Worm (Caenorhabditis elegans) whole organism, young adult: ENCODE data around the gene T04C12.7.

Experiments
- B0336.3 ChIP-seq: fragments of 200-800 bp; sonication (Bioruptor generic); IDR thresholded peaks from 2 replicates; pipeline ENCODE4 v1.3.6; 2022; ENCODE audit warnings: missing genetic modification characterization, missing compliant biosample characterization
- F23B12.7 ChIP-seq: sonication (generic microtip); optimal IDR thresholded peaks from 2 replicates; lab custom pipeline; 2017; ENCODE audit warnings: missing genetic modification characterization, mild to moderate bottlenecking, missing compliant biosample characterization, antibody characterized with exemption, moderate library complexity; ENCODE audit not compliant: insufficient read depth
- F39B2.1 ChIP-seq: fragments of 200-800 bp; sonication (Bioruptor generic); IDR thresholded peaks from 2 replicates; pipeline ENCODE4 v1.3.6; 2022; ENCODE audit warnings: missing genetic modification reagents, missing genetic modification characterization, missing compliant biosample characterization
- F52B5.7 ChIP-seq: sonication (generic microtip); optimal IDR thresholded peaks from 2 replicates; lab custom pipeline; 2016; ENCODE audit warnings: mild to moderate bottlenecking, missing genetic modification characterization, missing compliant biosample characterization
- F55B11.4 ChIP-seq: sonication (generic microtip); optimal IDR thresholded peaks from 2 replicates; lab custom pipeline; 2016; ENCODE audit warnings: missing compliant biosample characterization, missing genetic modification characterization, borderline replicate concordance; ENCODE audit not compliant: insufficient read depth
- F57A8.1 ChIP-seq: fragments of 200-800 bp; sonication (Bioruptor generic); optimal IDR thresholded peaks from 2 replicates; lab custom pipeline; 2018; ENCODE audit warnings: mild to moderate bottlenecking, missing genetic modification characterization, moderate library complexity, missing compliant biosample characterization
- K11D2.4 ChIP-seq: fragments of 200-800 bp; sonication (Bioruptor generic); IDR thresholded peaks from 2 replicates; pipeline ENCODE4 v1.3.6; 2022; ENCODE audit warnings: missing genetic modification reagents, missing genetic modification characterization, missing compliant biosample characterization
- K12H6.12 ChIP-seq: fragments of 200-800 bp; sonication (Bioruptor generic); optimal IDR thresholded peaks from 2 replicates; lab custom pipeline; 2018; ENCODE audit warnings: mild to moderate bottlenecking, missing genetic modification characterization, missing compliant biosample characterization
- T26A5.8 ChIP-seq: sonication (generic microtip); optimal IDR thresholded peaks from 2 replicates; lab custom pipeline; 2016; ENCODE audit warnings: missing genetic modification characterization, missing compliant biosample characterization
- Y95B8A.8 ChIP-seq: fragments of 200-800 bp; sonication (Bioruptor generic); IDR thresholded peaks from 2 replicates; pipeline ENCODE4 v1.3.6; 2022; ENCODE audit warnings: missing genetic modification reagents, missing genetic modification characterization, missing compliant biosample characterization
- ZK185.1 ChIP-seq: sonication (generic microtip); optimal IDR thresholded peaks from 2 replicates; lab custom pipeline; 2016; ENCODE audit warnings: mild to moderate bottlenecking, missing genetic modification characterization, missing compliant biosample characterization; ENCODE audit not compliant: poor library complexity, severe bottlenecking
- akir-1 ChIP-seq: fragments of 200-800 bp; sonication (Bioruptor generic); optimal IDR thresholded peaks from 2 replicates; lab custom pipeline; 2018; ENCODE audit warnings: mild to moderate bottlenecking, missing genetic modification characterization, moderate library complexity, missing compliant biosample characterization
- ama-1 ChIP-seq, 3 experiments: fragments of 150-350 bp in 1 of 3; sonication (generic microtip) in 2 of 3; optimal IDR thresholded peaks; 2 replicates each; lab custom pipeline; 2014 to 2018; ENCODE audit warnings: missing biosample characterization in 2 of 3, missing genetic modification characterization in 2 of 3, missing genetic modification reagents in 2 of 3
- atf-7 ChIP-seq: sonication (generic microtip); optimal IDR thresholded peaks from 2 replicates; lab custom pipeline; 2017; ENCODE audit warnings: mild to moderate bottlenecking, missing genetic modification characterization, missing compliant biosample characterization
- bed-2 ChIP-seq: fragments of 200-800 bp; sonication (Bioruptor generic); IDR thresholded peaks from 2 replicates; pipeline ENCODE4 v1.3.6; 2022; ENCODE audit warnings: missing genetic modification reagents, missing genetic modification characterization, missing compliant biosample characterization
- cebp-2 ChIP-seq: fragments of 200-800 bp; sonication (Bioruptor generic); IDR thresholded peaks from 2 replicates; pipeline ENCODE4 v1.3.6; 2022; ENCODE audit warnings: missing genetic modification characterization, missing compliant biosample characterization
- ceh-79 ChIP-seq: sonication (generic microtip); optimal IDR thresholded peaks from 2 replicates; lab custom pipeline; 2017; ENCODE audit warnings: mild to moderate bottlenecking, missing genetic modification characterization, missing compliant biosample characterization
- chd-7 ChIP-seq: sonication (generic microtip); optimal IDR thresholded peaks from 2 replicates; lab custom pipeline; 2016; ENCODE audit warnings: mild to moderate bottlenecking, missing genetic modification characterization, moderate library complexity, missing compliant biosample characterization
- egl-18 ChIP-seq: fragments of 200-800 bp; sonication (Bioruptor generic); IDR thresholded peaks from 2 replicates; pipeline ENCODE4 v1.3.6; 2022; ENCODE audit warnings: missing genetic modification reagents, missing genetic modification characterization, missing compliant biosample characterization
- egl-44 ChIP-seq: fragments of 200-800 bp; sonication (Bioruptor generic); IDR thresholded peaks from 2 replicates; pipeline ENCODE4 v1.3.6; 2022; ENCODE audit warnings: missing genetic modification reagents, missing genetic modification characterization, missing compliant biosample characterization
- ets-4 ChIP-seq: fragments of 200-800 bp; sonication (Bioruptor generic); optimal IDR thresholded peaks from 2 replicates; lab custom pipeline; 2018; ENCODE audit warnings: mild to moderate bottlenecking, missing genetic modification characterization, missing compliant biosample characterization
- gei-17 ChIP-seq: fragments of 200-800 bp; sonication (Bioruptor generic); optimal IDR thresholded peaks from 2 replicates; lab custom pipeline; 2018; ENCODE audit warnings: mild to moderate bottlenecking, missing genetic modification characterization, missing compliant biosample characterization
- hmg-1.2 ChIP-seq: fragments of 200-800 bp; sonication (Bioruptor generic); IDR thresholded peaks from 2 replicates; pipeline ENCODE4 v1.3.6; 2022; ENCODE audit warnings: missing genetic modification reagents, missing genetic modification characterization, missing compliant biosample characterization
- hrde-1 ChIP-seq: sonication (generic microtip); optimal IDR thresholded peaks from 2 replicates; lab custom pipeline; 2016; ENCODE audit warnings: missing genetic modification characterization, mild to moderate bottlenecking, missing compliant biosample characterization, moderate library complexity, missing genotype, missing genetic modification reagents, borderline replicate concordance
- lag-1 ChIP-seq: fragments of 200-800 bp; sonication (Bioruptor generic); IDR thresholded peaks from 2 replicates; pipeline ENCODE4 v1.3.6; 2022; ENCODE audit warnings: missing genetic modification reagents, missing genetic modification characterization, missing compliant biosample characterization
- let-607 ChIP-seq, 2 experiments: fragments of 200-800 bp in 1 of 2; sonication (Bioruptor generic) in 1 of 2; sonication (generic microtip) in 1 of 2; optimal IDR thresholded peaks; 2 replicates each; lab custom pipeline; 2016 to 2018; ENCODE audit warnings: mild to moderate bottlenecking in 2 of 2, missing compliant biosample characterization in 2 of 2, missing genetic modification characterization in 2 of 2, moderate library complexity in 2 of 2, missing genotype in 1 of 2
- lin-35 ChIP-seq, 3 experiments: fragments of 150-350 bp in 2 of 3; sonication (generic microtip) in 1 of 3; optimal IDR thresholded peaks; 2 replicates each; lab custom pipeline; 2014 to 2018; ENCODE audit warnings: missing biosample characterization in 3 of 3, missing genetic modification characterization in 3 of 3, missing genetic modification reagents in 3 of 3
- lir-1 ChIP-seq: fragments of 200-800 bp; sonication (Bioruptor generic); conservative IDR thresholded peaks from 2 replicates; pipeline ENCODE4 v1.3.6; 2022; ENCODE audit warnings: missing genetic modification reagents, missing genetic modification characterization, missing compliant biosample characterization
- lsl-1 ChIP-seq: fragments of 200-800 bp; sonication (Bioruptor generic); optimal IDR thresholded peaks from 2 replicates; lab custom pipeline; 2018; ENCODE audit warnings: mild to moderate bottlenecking, missing genetic modification characterization, moderate library complexity, missing compliant biosample characterization
- madf-10 ChIP-seq: sonication (generic microtip); optimal IDR thresholded peaks from 2 replicates; lab custom pipeline; 2016; ENCODE audit warnings: mild to moderate bottlenecking, missing genetic modification characterization, missing compliant biosample characterization
- madf-8 ChIP-seq: fragments of 200-800 bp; sonication (Bioruptor generic); conservative IDR thresholded peaks from 2 replicates; pipeline ENCODE4 v1.3.6; 2022; ENCODE audit warnings: missing genetic modification reagents, missing genetic modification characterization, missing compliant biosample characterization
- mcd-1 ChIP-seq: fragments of 200-800 bp; sonication (Bioruptor generic); IDR thresholded peaks from 2 replicates; pipeline ENCODE4 v1.3.6; 2022; ENCODE audit warnings: missing genetic modification reagents, missing genetic modification characterization, missing compliant biosample characterization
- mes-4 ChIP-seq: sonication (generic microtip); optimal IDR thresholded peaks from 2 replicates; lab custom pipeline; 2016; ENCODE audit warnings: missing genotype, missing genetic modification characterization, missing compliant biosample characterization
- nhr-179 ChIP-seq: sonication (generic microtip); optimal IDR thresholded peaks from 2 replicates; lab custom pipeline; 2016; ENCODE audit warnings: mild to moderate bottlenecking, missing genetic modification characterization, missing compliant biosample characterization
- nhr-27 ChIP-seq: fragments of 200-800 bp; sonication (Bioruptor generic); optimal IDR thresholded peaks from 2 replicates; lab custom pipeline; 2018; ENCODE audit warnings: mild to moderate bottlenecking, missing genetic modification characterization, moderate library complexity, missing compliant biosample characterization
- nhr-80 ChIP-seq: sonication (generic microtip); optimal IDR thresholded peaks from 2 replicates; lab custom pipeline; 2016; ENCODE audit warnings: missing genetic modification characterization, missing compliant biosample characterization
- nhr-90 ChIP-seq: sonication (generic microtip); optimal IDR thresholded peaks from 2 replicates; lab custom pipeline; 2016; ENCODE audit warnings: missing genotype, mild to moderate bottlenecking, missing genetic modification characterization, missing compliant biosample characterization
- rcor-1 ChIP-seq: fragments of 200-800 bp; sonication (Bioruptor generic); IDR thresholded peaks from 2 replicates; pipeline ENCODE4 v1.3.6; 2022; ENCODE audit warnings: missing genetic modification reagents, missing genetic modification characterization, missing compliant biosample characterization
- repo-1 ChIP-seq: sonication (generic microtip); optimal IDR thresholded peaks from 2 replicates; lab custom pipeline; 2017; ENCODE audit warnings: mild to moderate bottlenecking, missing genetic modification characterization, missing compliant biosample characterization
- sdz-38 ChIP-seq: sonication (generic microtip); optimal IDR thresholded peaks from 2 replicates; lab custom pipeline; 2016; ENCODE audit warnings: missing genotype, missing genetic modification characterization, missing compliant biosample characterization
- snpc-1.3 ChIP-seq: sonication (generic microtip); optimal IDR thresholded peaks from 2 replicates; lab custom pipeline; 2017; ENCODE audit warnings: missing genetic modification characterization, mild to moderate bottlenecking, missing compliant biosample characterization, antibody characterized with exemption, moderate library complexity, missing genotype, missing genetic modification reagents; ENCODE audit not compliant: insufficient read depth
- unc-130 ChIP-seq: sonication (generic microtip); optimal IDR thresholded peaks from 2 replicates; lab custom pipeline; 2016; ENCODE audit warnings: missing genetic modification reagents, missing genetic modification characterization, missing compliant biosample characterization
- ztf-18 ChIP-seq: sonication (generic microtip); optimal IDR thresholded peaks from 2 replicates; lab custom pipeline; 2016; ENCODE audit warnings: missing genotype, mild to moderate bottlenecking, missing genetic modification characterization, missing compliant biosample characterization
- ztf-26 ChIP-seq: sonication (generic microtip); optimal IDR thresholded peaks from 2 replicates; lab custom pipeline; 2017; ENCODE audit warnings: missing genetic modification characterization, missing compliant biosample characterization
- ztf-3 ChIP-seq: fragments of 200-800 bp; sonication (Bioruptor generic); optimal IDR thresholded peaks from 2 replicates; lab custom pipeline; 2018; ENCODE audit warnings: mild to moderate bottlenecking, missing genetic modification characterization, missing compliant biosample characterization
- ztf-6 ChIP-seq: fragments of 200-800 bp; sonication (Bioruptor generic); IDR thresholded peaks from 2 replicates; pipeline ENCODE4 v1.3.6; 2022; ENCODE audit warnings: missing genetic modification reagents, missing genetic modification characterization, missing compliant biosample characterization

Gene T04C12.7

ce11 chrV:11063115-11063514, 9.2 kb downstream of the T04C12.7 start, which contains the start of gene T04C12.9:
T04C12.9 (minus strand) TSS chrV:11063215.
- TF ChIP-seq ztf-6, result no peak
- TF ChIP-seq hmg-1.2 (GFP tag; lab: Robert Waterston, UW), result no peak
- no peak for TF ChIP-seq sdz-38 (tag; lab: Kevin White, UChicago)
- TF ChIP-seq chd-7, result no peak
- no peak for TF ChIP-seq rcor-1 (GFP tag; lab: Robert Waterston, UW)
- TF ChIP-seq lir-1 (GFP tag; lab: Robert Waterston, UW), result no peak
- TF ChIP-seq K12H6.12, result no peak
- TF ChIP-seq K11D2.4, result no peak
- no peak for TF ChIP-seq nhr-90 (tag; lab: Kevin White, UChicago)
- TF ChIP-seq lsl-1, result no peak

ce11 chrV:11065513-11065912, 11.6 kb downstream of the T04C12.7 start, which contains the start of gene nlp-80:
nlp-80 (minus strand) TSS chrV:11065613.
- no peak for TF ChIP-seq egl-18
- no peak for TF ChIP-seq nhr-80
- no peak for TF ChIP-seq let-607 (tag; optimal IDR thresholded peaks at IDR 0.05; lab: Kevin White, UChicago)

ce11 chrV:11069277-11069676, 15.3 kb downstream of the T04C12.7 start, which contains the start of gene T04C12.8:
T04C12.8 (minus strand) TSS chrV:11069358.
- TF ChIP-seq F57A8.1 (GFP tag; lab: Kevin White, UChicago), result no peak
- peak; percentile 95 for TF ChIP-seq nhr-80
- no peak for TF ChIP-seq hrde-1 (tag; lab: Kevin White, UChicago)
- no peak for TF ChIP-seq akir-1 (GFP tag; lab: Kevin White, UChicago)
- TF ChIP-seq ztf-3 (GFP tag; lab: Kevin White, UChicago), result no peak
- no peak for TF ChIP-seq bed-2 (GFP tag; lab: Robert Waterston, UW)
- TF ChIP-seq egl-18, result no peak
- TF ChIP-seq F55B11.4 (tag; lab: Kevin White, UChicago), result no peak
- TF ChIP-seq unc-130 (GFP tag; lab: Kevin White, UChicago), result no peak
- no peak for TF ChIP-seq ZK185.1
- no peak for TF ChIP-seq ama-1 (optimal IDR thresholded peaks at IDR 0.05; lab: Kevin White, UChicago)
- no peak for TF ChIP-seq ama-1 (GFP tag; optimal IDR thresholded peaks at IDR 0.05; lab: Kevin White, UChicago)
- TF ChIP-seq snpc-1.3 (tag; lab: Kevin White, UChicago), result no peak
- no peak for TF ChIP-seq egl-44
- TF ChIP-seq T26A5.8 (tag; lab: Kevin White, UChicago), result no peak
- TF ChIP-seq atf-7, result peak; percentile 79
- no peak for TF ChIP-seq F23B12.7 (tag; lab: Kevin White, UChicago)
- no peak for TF ChIP-seq cebp-2
- no peak for TF ChIP-seq ztf-18 (tag; lab: Kevin White, UChicago)
- no peak for TF ChIP-seq repo-1 (tag; lab: Kevin White, UChicago)
- TF ChIP-seq lin-35 (GFP tag; optimal IDR thresholded peaks at IDR 0.05; lab: Kevin White, UChicago), result no peak
- TF ChIP-seq mcd-1 (GFP tag; lab: Robert Waterston, UW), result no peak
- TF ChIP-seq madf-8, result no peak
- TF ChIP-seq B0336.3 (GFP tag; lab: Robert Waterston, UW), result 0 out of 2 replicates have a peak, but pooled peaks have one; percentile 24
- TF ChIP-seq lag-1 (GFP tag; lab: Robert Waterston, UW), result no peak
- no peak for TF ChIP-seq F52B5.7 (tag; lab: Kevin White, UChicago)
- TF ChIP-seq madf-10 (tag; lab: Kevin White, UChicago), result no peak
- no peak for TF ChIP-seq ztf-26 (tag; lab: Kevin White, UChicago)
- no peak for TF ChIP-seq gei-17 (GFP tag; lab: Kevin White, UChicago)
- no peak for TF ChIP-seq nhr-27
- no peak for TF ChIP-seq F39B2.1 (GFP tag; lab: Robert Waterston, UW)
- no peak for TF ChIP-seq nhr-179 (tag; lab: Kevin White, UChicago)
- TF ChIP-seq ceh-79 (tag; lab: Kevin White, UChicago), result no peak
- no peak for TF ChIP-seq Y95B8A.8
- no peak for TF ChIP-seq mes-4 (tag; lab: Kevin White, UChicago)
- peak; percentile 2 for TF ChIP-seq ets-4 (GFP tag; lab: Kevin White, UChicago)
